Worm (Caenorhabditis elegans) whole organism, L3 larva: ENCODE data around the gene F23H11.4.

Experiments
- R02D3.7 ChIP-seq: fragments of 150-350 bp; optimal IDR thresholded peaks from 2 replicates; lab custom pipeline; 2014; ENCODE audit warnings: missing biosample characterization, missing genetic modification characterization
- ZK546.5 ChIP-seq: sonication (generic microtip); optimal IDR thresholded peaks from 2 replicates; lab custom pipeline; 2017; ENCODE audit warnings: missing biosample characterization, missing genetic modification characterization
- ama-1 ChIP-seq: fragments of 150-350 bp; optimal IDR thresholded peaks from 2 replicates; lab custom pipeline; 2018
- ceh-16 ChIP-seq: sonication (generic microtip); optimal IDR thresholded peaks from 2 replicates; lab custom pipeline; 2017; ENCODE audit warnings: missing biosample characterization, missing genetic modification characterization
- ceh-28 ChIP-seq: fragments of 150-350 bp; optimal IDR thresholded peaks from 2 replicates; lab custom pipeline; 2014; ENCODE audit warnings: missing biosample characterization, missing genetic modification reagents, missing genetic modification characterization
- daf-12 ChIP-seq: fragments of 150-350 bp; optimal IDR thresholded peaks from 2 replicates; lab custom pipeline; 2014; ENCODE audit warnings: missing biosample characterization, missing genetic modification reagents, missing genetic modification characterization
- egl-27 ChIP-seq: sonication (generic microtip); optimal IDR thresholded peaks from 4 replicates; lab custom pipeline; 2017; ENCODE audit warnings: missing biosample characterization, missing genetic modification reagents, missing genetic modification characterization
- egl-5 ChIP-seq: fragments of 150-350 bp; optimal IDR thresholded peaks from 2 replicates; lab custom pipeline; 2017; ENCODE audit warnings: missing biosample characterization, missing genetic modification reagents, missing genetic modification characterization, inconsistent platforms
- elt-1 ChIP-seq: fragments of 150-350 bp; optimal IDR thresholded peaks from 2 replicates; lab custom pipeline; 2014; ENCODE audit warnings: missing biosample characterization, missing genetic modification characterization
- elt-2 ChIP-seq: sonication (generic microtip); optimal IDR thresholded peaks from 2 replicates; lab custom pipeline; 2016; ENCODE audit warnings: missing genetic modification reagents, mild to moderate bottlenecking, missing genetic modification characterization, missing compliant biosample characterization
- elt-3 ChIP-seq, 3 experiments: fragments of 150-350 bp in 1 of 3; sonication (generic microtip) in 2 of 3; optimal IDR thresholded peaks; 2 replicates in 2 of 3; 4 replicates in 1 of 3; lab custom pipeline; 2014 to 2017; ENCODE audit warnings: missing biosample characterization in 3 of 3, missing genetic modification characterization in 3 of 3
- eor-1 ChIP-seq, 2 experiments: fragments of 150-350 bp; optimal IDR thresholded peaks; 2 replicates each; lab custom pipeline; 2014 to 2018; ENCODE audit warnings: missing biosample characterization in 2 of 2, missing genetic modification characterization in 2 of 2
- fkh-2 ChIP-seq: fragments of 150-350 bp; optimal IDR thresholded peaks from 2 replicates; lab custom pipeline; 2014; ENCODE audit warnings: missing biosample characterization, missing genetic modification reagents, missing genetic modification characterization
- fos-1 ChIP-seq: fragments of 150-350 bp; optimal IDR thresholded peaks from 2 replicates; lab custom pipeline; 2014; ENCODE audit warnings: missing biosample characterization, missing genetic modification characterization
- hmg-11 ChIP-seq: sonication (generic microtip); optimal IDR thresholded peaks from 2 replicates; lab custom pipeline; 2016; ENCODE audit warnings: missing genetic modification characterization, missing compliant biosample characterization
- lin-15B ChIP-seq: fragments of 150-350 bp; optimal IDR thresholded peaks from 2 replicates; lab custom pipeline; 2014; ENCODE audit warnings: missing biosample characterization, missing genetic modification characterization
- lsy-12 ChIP-seq: sonication (generic microtip); optimal IDR thresholded peaks from 2 replicates; lab custom pipeline; 2016; ENCODE audit warnings: mild to moderate bottlenecking, missing genetic modification characterization, missing compliant biosample characterization
- mdl-1 ChIP-seq: fragments of 150-350 bp; optimal IDR thresholded peaks from 2 replicates; lab custom pipeline; 2014; ENCODE audit warnings: missing biosample characterization, missing genetic modification characterization
- nfya-1 ChIP-seq: sonication (generic microtip); optimal IDR thresholded peaks from 2 replicates; lab custom pipeline; 2017; ENCODE audit warnings: missing genetic modification characterization, mild to moderate bottlenecking, missing compliant biosample characterization, antibody characterized with exemption, moderate library complexity; ENCODE audit not compliant: insufficient read depth
- nhr-11 ChIP-seq: fragments of 150-350 bp; optimal IDR thresholded peaks from 2 replicates; lab custom pipeline; 2014; ENCODE audit warnings: missing biosample characterization, missing genetic modification characterization
- nhr-23 ChIP-seq: fragments of 150-350 bp; optimal IDR thresholded peaks from 2 replicates; lab custom pipeline; 2014; ENCODE audit warnings: missing biosample characterization, missing genetic modification reagents, missing genetic modification characterization
- nhr-237 ChIP-seq: fragments of 150-350 bp; optimal IDR thresholded peaks from 2 replicates; lab custom pipeline; 2014; ENCODE audit warnings: missing biosample characterization, missing genetic modification characterization
- nhr-25 ChIP-seq: sonication (generic microtip); optimal IDR thresholded peaks from 2 replicates; lab custom pipeline; 2017; ENCODE audit warnings: missing biosample characterization, missing genetic modification characterization
- nhr-28 ChIP-seq: fragments of 150-350 bp; optimal IDR thresholded peaks from 2 replicates; lab custom pipeline; 2014; ENCODE audit warnings: missing biosample characterization, missing genetic modification characterization
- nhr-67 ChIP-seq: fragments of 150-350 bp; optimal IDR thresholded peaks from 2 replicates; lab custom pipeline; 2014; ENCODE audit warnings: missing biosample characterization, missing genetic modification characterization
- pha-4 ChIP-seq: fragments of 150-350 bp; optimal IDR thresholded peaks from 2 replicates; lab custom pipeline; 2014; ENCODE audit warnings: missing biosample characterization, missing genetic modification reagents, missing genetic modification characterization
- pqm-1 ChIP-seq: fragments of 150-350 bp; optimal IDR thresholded peaks from 2 replicates; lab custom pipeline; 2017; ENCODE audit warnings: missing biosample characterization, missing genetic modification characterization, inconsistent platforms
- sea-2 ChIP-seq: fragments of 150-350 bp; sonication (generic microtip); optimal IDR thresholded peaks from 4 replicates; lab custom pipeline; 2014; ENCODE audit warnings: missing biosample characterization, missing genetic modification reagents, missing genetic modification characterization
- snpc-4 ChIP-seq: fragments of 150-350 bp; optimal IDR thresholded peaks from 2 replicates; lab custom pipeline; 2014; ENCODE audit warnings: missing biosample characterization, missing genetic modification characterization
- tbx-2 ChIP-seq: sonication (generic microtip); optimal IDR thresholded peaks from 2 replicates; lab custom pipeline; 2016; ENCODE audit warnings: mild to moderate bottlenecking, missing genetic modification characterization, missing compliant biosample characterization
- unc-39 ChIP-seq: sonication (generic microtip); optimal IDR thresholded peaks from 4 replicates; lab custom pipeline; 2017; ENCODE audit warnings: missing biosample characterization, missing genetic modification characterization
- unc-62 ChIP-seq: fragments of 150-350 bp; sonication (generic microtip); optimal IDR thresholded peaks from 4 replicates; lab custom pipeline; 2014; ENCODE audit warnings: missing biosample characterization, missing genetic modification reagents, missing genetic modification characterization
- zag-1 ChIP-seq: fragments of 150-350 bp; optimal IDR thresholded peaks from 2 replicates; lab custom pipeline; 2014; ENCODE audit warnings: missing biosample characterization, missing genetic modification characterization
- ztf-11 ChIP-seq: fragments of 150-350 bp; optimal IDR thresholded peaks from 2 replicates; lab custom pipeline; 2014; ENCODE audit warnings: missing biosample characterization, missing genetic modification characterization

F23H11.4 gene

DNA sequence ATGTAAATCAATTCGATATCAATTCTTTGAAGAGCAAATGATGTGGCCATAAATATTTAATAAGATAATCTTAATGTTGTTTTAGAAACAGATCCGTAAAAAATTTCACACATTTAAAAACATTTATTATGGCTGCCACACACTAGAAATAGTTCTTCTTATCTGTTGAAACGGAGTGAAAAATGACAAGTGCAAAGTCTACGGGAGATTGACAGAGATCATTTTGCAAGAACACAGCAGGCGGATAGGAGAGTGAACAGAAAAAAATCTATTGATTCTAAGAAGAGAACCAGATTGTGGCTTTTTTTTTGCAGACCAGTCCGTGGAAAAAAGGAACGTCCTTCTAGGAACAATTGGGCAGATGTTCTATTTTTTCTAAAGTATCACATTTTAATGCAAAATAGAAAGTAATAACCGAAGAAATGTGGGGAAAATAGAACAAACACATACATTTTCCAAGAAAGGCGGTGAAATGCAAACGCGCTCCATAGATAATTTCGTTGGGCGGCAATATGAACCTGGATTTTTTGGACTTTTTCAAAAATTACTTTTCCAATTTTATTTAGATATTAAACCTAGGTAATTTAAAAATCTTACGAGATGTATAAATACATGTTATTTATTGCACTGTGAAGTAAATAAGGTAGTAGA, 5.6 kb downstream of the F23H11.4 start:
- TF ChIP-seq nfya-1 (tag; lab: Kevin White, UChicago) (no peak), pha-4 (tag; lab: Kevin White, UChicago) (peak; percentile 33), zag-1 (no peak), hmg-11 (tag; lab: Kevin White, UChicago) (peak; percentile 9), elt-2 (tag; lab: Kevin White, UChicago) (peak; percentile 34), lin-15B (tag; lab: Kevin White, UChicago) (peak; percentile 32), nhr-23 (tag; lab: Kevin White, UChicago) (peak; percentile 11), egl-27 (tag; lab: Kevin White, UChicago) (no peak), eor-1 (tag; optimal IDR thresholded peaks at IDR 0.05; lab: Kevin White, UChicago) (no peak), snpc-4 (no peak), nhr-67 (tag; lab: Kevin White, UChicago) (no peak), R02D3.7 (tag; lab: Kevin White, UChicago) (no peak), ama-1 (lab: Kevin White, UChicago) (no peak), ztf-11 (no peak), daf-12 (tag; lab: Kevin White, UChicago) (no peak)

DNA sequence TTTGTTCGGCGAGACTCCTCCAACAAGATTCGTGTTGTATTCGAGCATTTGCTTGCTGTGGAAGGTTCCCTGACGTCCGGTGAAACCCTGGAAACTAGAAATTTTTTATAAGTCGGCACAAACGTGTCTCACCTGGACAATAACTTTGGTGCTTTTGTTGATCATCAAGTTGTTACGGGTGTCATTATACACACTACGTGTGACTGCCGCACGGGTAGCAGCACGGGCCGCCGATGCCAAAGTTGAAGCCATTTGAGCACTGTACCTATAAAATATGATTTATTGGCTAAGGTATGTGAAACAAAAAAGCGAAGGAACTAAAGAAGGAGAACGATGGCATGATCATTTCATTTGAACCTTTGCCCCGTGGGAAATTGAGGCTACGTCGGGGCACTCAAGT, 6.2 kb downstream of the F23H11.4 start, which contains the start of gene sucl-2:
Gene sucl-2, minus strand, starts transcription at position 265 of the 400 bp plus-strand sequence.
- TF ChIP-seq sea-2 (GFP tag; lab: Kevin White, UChicago) (no peak), hmg-11 (tag; lab: Kevin White, UChicago) (no peak), elt-1 (tag; lab: Kevin White, UChicago) (no peak), elt-2 (tag; lab: Kevin White, UChicago) (no peak), nhr-11 (no peak), nhr-237 (tag; lab: Kevin White, UChicago) (no peak), nhr-25 (tag; lab: Kevin White, UChicago) (no peak)

DNA sequence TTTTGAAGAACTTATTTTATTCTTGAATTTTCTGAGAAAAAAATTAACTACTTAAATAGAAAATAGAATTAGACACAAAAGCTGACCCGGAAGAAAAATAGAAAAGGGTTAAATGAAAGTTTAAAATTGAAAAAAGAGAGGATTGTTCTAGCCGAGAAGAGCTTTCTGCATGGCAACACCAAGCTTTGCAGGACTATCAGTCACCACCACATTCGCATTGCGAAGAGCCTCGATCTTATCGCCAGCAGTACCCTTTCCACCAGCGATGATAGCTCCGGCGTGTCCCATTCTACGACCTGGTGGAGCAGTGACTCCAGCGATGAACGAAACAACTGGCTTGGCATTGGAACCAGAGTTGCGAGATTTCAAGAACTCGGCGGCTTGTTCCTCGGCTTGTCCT, 7.2 kb downstream of the F23H11.4 start:
- TF ChIP-seq nhr-23 (tag; lab: Kevin White, UChicago) = no peak
- no peak for TF ChIP-seq pha-4 (tag; lab: Kevin White, UChicago)
- no peak for TF ChIP-seq ZK546.5 (tag; lab: Kevin White, UChicago)
- TF ChIP-seq nfya-1 (tag; lab: Kevin White, UChicago) = no peak
- no peak for TF ChIP-seq ama-1 (lab: Kevin White, UChicago)
- TF ChIP-seq lin-15B (tag; lab: Kevin White, UChicago) = no peak
- TF ChIP-seq tbx-2 (tag; lab: Kevin White, UChicago) = no peak
- TF ChIP-seq R02D3.7 (tag; lab: Kevin White, UChicago) = no peak
- TF ChIP-seq fkh-2 (tag; lab: Kevin White, UChicago) = no peak
- no peak for TF ChIP-seq nhr-11

DNA sequence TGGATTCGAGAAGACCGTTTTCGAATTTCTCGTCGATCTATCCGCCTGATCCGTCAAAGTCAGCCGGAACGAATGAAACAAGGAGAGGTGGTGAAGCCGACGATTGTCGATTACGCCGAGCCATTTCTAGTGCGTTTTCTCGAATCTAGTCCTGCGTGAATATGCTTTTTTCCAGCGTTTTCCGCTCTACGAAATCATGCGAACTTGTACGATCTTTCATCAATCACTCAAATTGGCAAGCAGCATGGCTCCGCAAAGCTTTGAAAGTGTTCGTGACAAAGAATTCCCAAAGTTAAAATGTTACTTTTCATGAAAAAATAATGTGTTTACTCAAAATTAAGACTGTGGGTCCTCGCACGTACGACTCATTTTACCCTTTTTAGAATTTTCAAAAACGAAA, 10.4 kb downstream of the F23H11.4 start:
- TF ChIP-seq lsy-12 (no peak), unc-62 (no peak), egl-27 (tag; lab: Kevin White, UChicago) (no peak), nhr-23 (tag; lab: Kevin White, UChicago) (no peak), ZK546.5 (tag; lab: Kevin White, UChicago) (no peak), fkh-2 (tag; lab: Kevin White, UChicago) (no peak), nhr-28 (no peak), unc-39 (no peak), elt-1 (tag; lab: Kevin White, UChicago) (no peak), elt-3 (tag; optimal IDR thresholded peaks at IDR 0.05; lab: Kevin White, UChicago) (no peak), egl-5 (tag; lab: Kevin White, UChicago) (no peak), hmg-11 (tag; lab: Kevin White, UChicago) (no peak), pqm-1 (tag; lab: Kevin White, UChicago) (no peak), mdl-1 (no peak), ceh-28 (no peak), ceh-16 (tag; lab: Kevin White, UChicago) (no peak), snpc-4 (no peak), R02D3.7 (tag; lab: Kevin White, UChicago) (no peak), fos-1 (tag; lab: Kevin White, UChicago) (no peak)
